Fruit fly (Drosophila melanogaster) whole organism, prepupa: ENCODE results near the gene wts.

Experiments used
- Blimp-1 ChIP-seq: fragments of 200-800 bp; sonication (Bioruptor generic); optimal IDR thresholded peaks from 3 replicates; lab custom pipeline; 2017; ENCODE audit warnings: missing biosample characterization, missing genetic modification characterization, mild to moderate bottlenecking, moderate library complexity, missing genetic modification reagents
- CG10631 ChIP-seq: fragments of 200-800 bp; sonication (Bioruptor generic); optimal IDR thresholded peaks from 2 replicates; lab custom pipeline; 2016; ENCODE audit warnings: missing biosample characterization, missing genetic modification characterization
- CG11294 ChIP-seq: fragments of 200-800 bp; sonication (Bioruptor generic); IDR thresholded peaks from 2 replicates; pipeline ENCODE4 v1.3.6; 2022; ENCODE audit warnings: missing biosample characterization, missing genetic modification characterization
- CG15336 ChIP-seq: fragments of 200-800 bp; sonication (Bioruptor generic); IDR thresholded peaks from 2 replicates; pipeline ENCODE4 v1.3.6; 2022; ENCODE audit warnings: missing biosample characterization, missing genetic modification characterization
- CG1621 ChIP-seq: fragments of 200-800 bp; sonication (Bioruptor generic); optimal IDR thresholded peaks from 3 replicates; lab custom pipeline; 2018; ENCODE audit warnings: missing biosample characterization, mild to moderate bottlenecking, missing genetic modification characterization
- CG16779 ChIP-seq: fragments of 200-800 bp; sonication (Bioruptor generic); optimal IDR thresholded peaks from 3 replicates; lab custom pipeline; 2017; ENCODE audit warnings: missing biosample characterization, mild to moderate bottlenecking, missing genetic modification characterization
- CG31627 ChIP-seq: fragments of 200-800 bp; sonication (Bioruptor generic); optimal IDR thresholded peaks from 3 replicates; lab custom pipeline; 2016; ENCODE audit warnings: missing biosample characterization, missing genetic modification characterization
- CG32006 ChIP-seq: fragments of 200-800 bp; sonication (Bioruptor generic); optimal IDR thresholded peaks from 3 replicates; lab custom pipeline; 2017; ENCODE audit warnings: missing biosample characterization, mild to moderate bottlenecking, missing genetic modification characterization
- CG34406 ChIP-seq: fragments of 200-800 bp; sonication (Bioruptor generic); optimal IDR thresholded peaks from 3 replicates; lab custom pipeline; 2016; ENCODE audit warnings: missing biosample characterization, missing genetic modification characterization
- CG3919 ChIP-seq: fragments of 200-800 bp; sonication (Bioruptor generic); optimal IDR thresholded peaks from 3 replicates; lab custom pipeline; 2016; ENCODE audit warnings: missing biosample characterization, missing genetic modification characterization
- CG4318 ChIP-seq: fragments of 200-800 bp; sonication (Bioruptor generic); optimal IDR thresholded peaks from 3 replicates; lab custom pipeline; 2017; ENCODE audit warnings: missing biosample characterization, mild to moderate bottlenecking, missing genetic modification characterization
- CG6163 ChIP-seq: fragments of 200-800 bp; sonication (Bioruptor generic); IDR thresholded peaks from 3 replicates; pipeline ENCODE4 v1.3.6; 2022; ENCODE audit warnings: missing biosample characterization, missing genetic modification characterization
- CG6276 ChIP-seq: fragments of 200-800 bp; sonication (Bioruptor generic); optimal IDR thresholded peaks from 2 replicates; lab custom pipeline; 2017; ENCODE audit warnings: missing biosample characterization, mild to moderate bottlenecking, missing genetic modification characterization
- CG6792 ChIP-seq: fragments of 200-800 bp; sonication (Bioruptor generic); optimal IDR thresholded peaks from 3 replicates; lab custom pipeline; 2016; ENCODE audit warnings: missing biosample characterization, missing genetic modification characterization
- CG6808 ChIP-seq: fragments of 200-800 bp; sonication (Bioruptor generic); optimal IDR thresholded peaks from 3 replicates; lab custom pipeline; 2017; ENCODE audit warnings: missing biosample characterization, missing genetic modification characterization, mild to moderate bottlenecking, moderate library complexity, missing genetic modification reagents
- CG6854 ChIP-seq: fragments of 200-800 bp; sonication (Bioruptor generic); optimal IDR thresholded peaks from 2 replicates; lab custom pipeline; 2017; ENCODE audit warnings: missing biosample characterization, mild to moderate bottlenecking, missing genetic modification characterization
- CG7368 ChIP-seq: fragments of 200-800 bp; sonication (Bioruptor generic); optimal IDR thresholded peaks from 3 replicates; lab custom pipeline; 2016; ENCODE audit warnings: missing biosample characterization, missing genetic modification characterization
- CG8119 ChIP-seq: fragments of 200-800 bp; sonication (Bioruptor generic); IDR thresholded peaks from 3 replicates; pipeline ENCODE4 v1.3.6; 2022; ENCODE audit warnings: missing biosample characterization, missing genetic modification characterization
- CG9139 ChIP-seq: fragments of 200-800 bp; sonication (Bioruptor generic); optimal IDR thresholded peaks from 3 replicates; lab custom pipeline; 2017; ENCODE audit warnings: missing biosample characterization, mild to moderate bottlenecking, missing genetic modification characterization
- Eip75B ChIP-seq: fragments of 200-800 bp; sonication (Bioruptor generic); optimal IDR thresholded peaks from 3 replicates; lab custom pipeline; 2016; ENCODE audit warnings: missing biosample characterization, missing genetic modification characterization
- Eip78C ChIP-seq: fragments of 200-800 bp; sonication (Bioruptor generic); peaks from one replicate; lab custom pipeline; 2016; ENCODE audit warnings: missing biosample characterization, missing genetic modification characterization
- Eip93F ChIP-seq: fragments of 200-800 bp; sonication (Bioruptor generic); optimal IDR thresholded peaks from 2 replicates; lab custom pipeline; 2016; ENCODE audit warnings: missing biosample characterization, mild to moderate bottlenecking, missing genetic modification characterization
- Ets21C ChIP-seq: fragments of 200-800 bp; sonication (Bioruptor generic); optimal IDR thresholded peaks from 3 replicates; lab custom pipeline; 2016; ENCODE audit warnings: missing biosample characterization, missing genetic modification characterization
- Hr38 ChIP-seq: sonication (Bioruptor generic); optimal IDR thresholded peaks from 2 replicates; lab custom pipeline; 2016; ENCODE audit warnings: missing biosample characterization, missing genetic modification characterization
- Hr4 ChIP-seq: fragments of 200-800 bp; sonication (Bioruptor generic); optimal IDR thresholded peaks from 3 replicates; lab custom pipeline; 2016; ENCODE audit warnings: missing biosample characterization, missing genetic modification characterization
- Lpt ChIP-seq: fragments of 200-800 bp; sonication (Bioruptor generic); optimal IDR thresholded peaks from 3 replicates; lab custom pipeline; 2016; ENCODE audit warnings: missing biosample characterization, missing genetic modification characterization
- Met ChIP-seq: fragments of 200-800 bp; sonication (Bioruptor generic); optimal IDR thresholded peaks from 3 replicates; lab custom pipeline; 2016; ENCODE audit warnings: missing biosample characterization, missing genetic modification characterization
- OdsH ChIP-seq: fragments of 200-800 bp; sonication (Bioruptor generic); optimal IDR thresholded peaks from 3 replicates; lab custom pipeline; 2016; ENCODE audit warnings: missing biosample characterization, missing genetic modification characterization
- Sox14 ChIP-seq: fragments of 200-800 bp; sonication (Bioruptor generic); optimal IDR thresholded peaks from 3 replicates; lab custom pipeline; 2016; ENCODE audit warnings: missing biosample characterization, missing genetic modification characterization
- Sox15 ChIP-seq: fragments of 200-800 bp; sonication (Bioruptor generic); optimal IDR thresholded peaks from 3 replicates; lab custom pipeline; 2016; ENCODE audit warnings: missing biosample characterization, missing genetic modification characterization
- achi ChIP-seq: fragments of 200-800 bp; sonication (Bioruptor generic); optimal IDR thresholded peaks from 3 replicates; lab custom pipeline; 2016; ENCODE audit warnings: missing biosample characterization, missing genetic modification characterization
- acj6 ChIP-seq: fragments of 200-800 bp; sonication (Bioruptor generic); optimal IDR thresholded peaks from 3 replicates; lab custom pipeline; 2016; ENCODE audit warnings: missing biosample characterization, missing genetic modification characterization
- cyc ChIP-seq: fragments of 200-800 bp; sonication (Bioruptor generic); optimal IDR thresholded peaks from 3 replicates; lab custom pipeline; 2016; ENCODE audit warnings: missing biosample characterization, missing genetic modification characterization
- dac ChIP-seq: fragments of 200-800 bp; sonication (Bioruptor generic); optimal IDR thresholded peaks from 2 replicates; lab custom pipeline; 2017; ENCODE audit warnings: missing biosample characterization, mild to moderate bottlenecking, missing genetic modification characterization
- dsx ChIP-seq: fragments of 200-800 bp; optimal IDR thresholded peaks from 3 replicates; lab custom pipeline; 2019; ENCODE audit warnings: missing biosample characterization, mild to moderate bottlenecking, missing genetic modification characterization, moderate library complexity; ENCODE audit not compliant: poor library complexity, severe bottlenecking
- eg ChIP-seq: fragments of 200-800 bp; sonication (Bioruptor generic); IDR thresholded peaks from 3 replicates; pipeline ENCODE4 v1.3.6; 2022; ENCODE audit warnings: missing biosample characterization, missing genetic modification characterization
- fd85E ChIP-seq: fragments of 200-800 bp; sonication (Bioruptor generic); optimal IDR thresholded peaks from 3 replicates; lab custom pipeline; 2016; ENCODE audit warnings: missing biosample characterization, missing genetic modification characterization
- fkh ChIP-seq: fragments of 200-800 bp; sonication (Bioruptor generic); optimal IDR thresholded peaks from 3 replicates; lab custom pipeline; 2017; ENCODE audit warnings: missing biosample characterization, mild to moderate bottlenecking, missing genetic modification characterization, moderate library complexity
- lz ChIP-seq: fragments of 200-800 bp; sonication (Bioruptor generic); optimal IDR thresholded peaks from 3 replicates; lab custom pipeline; 2016; ENCODE audit warnings: missing biosample characterization, missing genetic modification characterization
- net ChIP-seq: fragments of 200-800 bp; sonication (Bioruptor generic); optimal IDR thresholded peaks from 3 replicates; lab custom pipeline; 2016; ENCODE audit warnings: missing biosample characterization, missing genetic modification characterization
- pdm3 ChIP-seq: fragments of 200-800 bp; sonication (Bioruptor generic); optimal IDR thresholded peaks from 3 replicates; lab custom pipeline; 2016; ENCODE audit warnings: missing biosample characterization, missing genetic modification characterization
- salr ChIP-seq, 2 experiments: fragments of 200-800 bp; sonication (Bioruptor generic); optimal IDR thresholded peaks; 3 replicates each; lab custom pipeline; 2016 to 2018; ENCODE audit warnings: missing biosample characterization in 2 of 2, missing genetic modification characterization in 2 of 2, mild to moderate bottlenecking in 1 of 2
- spab ChIP-seq: fragments of 200-800 bp; sonication (Bioruptor generic); optimal IDR thresholded peaks from 2 replicates; lab custom pipeline; 2017; ENCODE audit warnings: missing biosample characterization, mild to moderate bottlenecking, missing genetic modification characterization, missing genetic modification reagents
- topi ChIP-seq: fragments of 200-800 bp; sonication (Bioruptor generic); optimal IDR thresholded peaks from 3 replicates; lab custom pipeline; 2016; ENCODE audit warnings: missing biosample characterization, missing genetic modification characterization

The wts gene

dm6 chr3R:30812401-30813207 is 6.2 kb upstream of the wts start (continued):
- TF ChIP-seq CG6808 (no peak), achi (GFP tag; lab: Kevin White, UChicago) (peak; percentile 44), net (GFP tag; lab: Kevin White, UChicago) (peak; percentile 2), OdsH (GFP tag; lab: Kevin White, UChicago) (peak; percentile 43), CG9139 (no peak), CG4318 (no peak), Eip93F (GFP tag; lab: Kevin White, UChicago) (peak; percentile 36), Eip78C (GFP tag; lab: Kevin White, UChicago) (peak; percentile 51), CG10631 (GFP tag; lab: Kevin White, UChicago) (peak; percentile 15), CG3919 (GFP tag; lab: Kevin White, UChicago) (no peak), fkh (GFP tag; lab: Kevin White, UChicago) (no peak), Hr38 (GFP tag; lab: Kevin White, UChicago) (no peak), Hr4 (GFP tag; lab: Kevin White, UChicago) (peak; percentile 59), spab (GFP tag; lab: Kevin White, UChicago) (no peak)

DNA sequence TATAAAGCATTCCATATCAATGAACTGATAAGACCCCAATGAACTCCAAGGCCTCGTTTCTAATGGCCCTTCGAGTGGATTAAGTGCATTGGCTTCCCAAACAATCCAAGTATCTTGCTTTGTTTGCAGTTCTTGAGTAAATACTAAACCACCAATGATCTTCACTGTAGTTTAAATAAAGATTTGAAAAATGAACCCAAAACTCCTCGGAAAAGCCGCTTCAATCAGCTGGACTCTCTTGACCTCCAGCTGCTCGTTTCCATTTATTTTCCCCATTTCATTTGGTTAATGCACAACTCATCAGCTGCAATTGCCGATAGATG is 5.6 kb upstream of the wts start:
- TF ChIP-seq CG8119 (GFP tag; lab: Robert Waterston, UW) (no peak), fkh (GFP tag; lab: Kevin White, UChicago) (peak; percentile 52), Sox14 (GFP tag; lab: Kevin White, UChicago) (no peak), topi (GFP tag; lab: Kevin White, UChicago) (no peak), Eip78C (GFP tag; lab: Kevin White, UChicago) (no peak), fd85E (no peak), Hr38 (GFP tag; lab: Kevin White, UChicago) (no peak)

dm6 chr3R:30811300-30812022 is 5.0 kb upstream of the wts start:
- TF ChIP-seq CG4318 = no peak
- TF ChIP-seq Blimp-1 (GFP tag; lab: Kevin White, UChicago) = peak; percentile 46
- TF ChIP-seq Sox15 (GFP tag; lab: Kevin White, UChicago) = no peak
- peak; percentile 79 for TF ChIP-seq CG31627 (GFP tag; lab: Kevin White, UChicago)
- peak; percentile 67 for TF ChIP-seq Met (GFP tag; lab: Kevin White, UChicago)
- TF ChIP-seq CG3919 (GFP tag; lab: Kevin White, UChicago) = peak; percentile 52
- peak; percentile 62 for TF ChIP-seq acj6 (GFP tag; lab: Kevin White, UChicago)
- no peak for TF ChIP-seq Lpt (GFP tag; lab: Kevin White, UChicago)
- peak; percentile 44 for TF ChIP-seq CG6792 (GFP tag; lab: Kevin White, UChicago)
- peak; percentile 59 for TF ChIP-seq Hr4 (GFP tag; lab: Kevin White, UChicago)
- peak; percentile 41 for TF ChIP-seq CG10631 (GFP tag; lab: Kevin White, UChicago)
- TF ChIP-seq CG6808 = no peak
- peak; percentile 75 for TF ChIP-seq lz
- peak; percentile 27 for TF ChIP-seq CG1621 (tag; lab: Kevin White, UChicago)
- no peak for TF ChIP-seq dac (GFP tag; lab: Kevin White, UChicago)
- TF ChIP-seq CG32006 (GFP tag; lab: Kevin White, UChicago) = peak; percentile 54
- peak; percentile 70 for TF ChIP-seq topi (GFP tag; lab: Kevin White, UChicago)
- TF ChIP-seq eg = peak; percentile 50; the same call in 1 of the 3 replicates
- no peak for TF ChIP-seq fkh (GFP tag; lab: Kevin White, UChicago)
- TF ChIP-seq CG11294 (GFP tag; lab: Robert Waterston, UW) = no peak
- peak; percentile 54 for TF ChIP-seq CG7368 (GFP tag; lab: Kevin White, UChicago)
- peak; percentile 57 for TF ChIP-seq cyc (GFP tag; lab: Kevin White, UChicago)
- TF ChIP-seq salr (GFP tag; optimal IDR thresholded peaks at IDR 0.05; lab: Kevin White, UChicago) = peak in 1 of 2 experiments; percentile 31
- peak; percentile 63 for TF ChIP-seq Ets21C (GFP tag; lab: Kevin White, UChicago)
- no peak for TF ChIP-seq dsx (GFP tag; lab: Kevin White, UChicago)
- no peak for TF ChIP-seq CG6276 (GFP tag; lab: Kevin White, UChicago)
- TF ChIP-seq Sox14 (GFP tag; lab: Kevin White, UChicago) = peak; percentile 15
- TF ChIP-seq CG6854 (GFP tag; lab: Kevin White, UChicago) = peak; percentile 5
- peak; percentile 72 for TF ChIP-seq Eip75B (GFP tag; lab: Kevin White, UChicago)
- TF ChIP-seq CG34406 (GFP tag; lab: Kevin White, UChicago) = peak; percentile 52
- TF ChIP-seq Eip93F (GFP tag; lab: Kevin White, UChicago) = peak; percentile 46
- no peak for TF ChIP-seq CG16779 (tag; lab: Kevin White, UChicago)
- peak; percentile 65 for TF ChIP-seq pdm3 (GFP tag; lab: Kevin White, UChicago)
- peak; percentile 54 for TF ChIP-seq CG15336
- peak; percentile 61; the same call in 2 of the 3 replicates for TF ChIP-seq CG6163 (GFP tag; lab: Robert Waterston, UW)
